Worm (Caenorhabditis elegans) whole organism, L4 larva: Measurements from ENCODE around the gene asp-12.

ENCODE experiments used
- F10B5.3 ChIP-seq: sonication (generic microtip); optimal IDR thresholded peaks from 2 replicates; lab custom pipeline; 2016; ENCODE audit warnings: mild to moderate bottlenecking, missing genetic modification characterization, missing compliant biosample characterization
- F37D6.2 ChIP-seq: sonication (generic microtip); optimal IDR thresholded peaks from 2 replicates; lab custom pipeline; 2016; ENCODE audit warnings: mild to moderate bottlenecking, missing genetic modification characterization, missing compliant biosample characterization
- F44E2.7 ChIP-seq: fragments of 200-800 bp; sonication (Bioruptor generic); IDR thresholded peaks from 2 replicates; pipeline ENCODE4 v2.1.2; 2022; ENCODE audit warnings: missing genetic modification characterization, missing compliant biosample characterization
- Y48G9A.11 ChIP-seq: fragments of 200-800 bp; sonication (Bioruptor generic); IDR thresholded peaks from 2 replicates; pipeline ENCODE4 v1.3.6; 2022; ENCODE audit warnings: missing genetic modification reagents, missing genetic modification characterization, missing compliant biosample characterization
- aha-1 ChIP-seq: fragments of 150-350 bp; peaks from one replicate; lab custom pipeline; 2014; ENCODE audit warnings: missing biosample characterization, missing genetic modification characterization
- aly-2 ChIP-seq: sonication (generic microtip); optimal IDR thresholded peaks from 2 replicates; lab custom pipeline; 2018; ENCODE audit warnings: missing biosample characterization, missing genetic modification characterization
- ama-1 ChIP-seq: fragments of 150-350 bp; optimal IDR thresholded peaks from 2 replicates; lab custom pipeline; 2014; ENCODE audit warnings: inconsistent platforms, mixed read lengths
- ceh-20 ChIP-seq: fragments of 200-800 bp; sonication (Bioruptor generic); IDR thresholded peaks from 2 replicates; pipeline ENCODE4 v1.3.6; 2022; ENCODE audit warnings: missing genetic modification reagents, missing genetic modification characterization, missing compliant biosample characterization
- ceh-28 ChIP-seq: fragments of 150-350 bp; optimal IDR thresholded peaks from 2 replicates; lab custom pipeline; 2014; ENCODE audit warnings: missing biosample characterization, missing genetic modification reagents, missing genetic modification characterization
- ceh-44 ChIP-seq: fragments of 200-800 bp; sonication (Bioruptor generic); IDR thresholded peaks from 2 replicates; pipeline ENCODE4 v1.3.6; 2022; ENCODE audit warnings: missing genetic modification reagents, missing genetic modification characterization, missing compliant biosample characterization
- daf-12 ChIP-seq: fragments of 150-350 bp; optimal IDR thresholded peaks from 2 replicates; lab custom pipeline; 2014; ENCODE audit warnings: missing biosample characterization, missing genetic modification reagents, missing genetic modification characterization
- daf-19 ChIP-seq: fragments of 200-800 bp; sonication (Bioruptor generic); conservative IDR thresholded peaks from 2 replicates; pipeline ENCODE4 v1.3.6; 2022; ENCODE audit warnings: missing genetic modification characterization, missing compliant biosample characterization
- dmd-6 ChIP-seq: fragments of 200-800 bp; sonication (Bioruptor generic); IDR thresholded peaks from 2 replicates; pipeline ENCODE4 v1.3.6; 2022; ENCODE audit warnings: missing genetic modification reagents, missing genetic modification characterization, missing compliant biosample characterization
- dmd-9 ChIP-seq: fragments of 200-800 bp; sonication (Bioruptor generic); IDR thresholded peaks from 2 replicates; pipeline ENCODE4 v1.3.6; 2022; ENCODE audit warnings: missing genetic modification reagents, missing genetic modification characterization, missing compliant biosample characterization
- duxl-1 ChIP-seq: sonication (generic microtip); optimal IDR thresholded peaks from 2 replicates; lab custom pipeline; 2016; ENCODE audit warnings: mild to moderate bottlenecking, missing genetic modification characterization, moderate library complexity, missing compliant biosample characterization; ENCODE audit not compliant: poor library complexity
- egl-27 ChIP-seq: sonication (generic microtip); optimal IDR thresholded peaks from 3 replicates; lab custom pipeline; 2017; ENCODE audit warnings: missing biosample characterization, missing genetic modification reagents, missing genetic modification characterization
- egl-43 ChIP-seq: fragments of 200-800 bp; sonication (Bioruptor generic); IDR thresholded peaks from 2 replicates; pipeline ENCODE4 v1.3.6; 2022; ENCODE audit warnings: missing genetic modification reagents, missing genetic modification characterization, missing compliant biosample characterization
- fkh-10 ChIP-seq: fragments of 150-350 bp; optimal IDR thresholded peaks from 2 replicates; lab custom pipeline; 2014; ENCODE audit warnings: missing biosample characterization, missing genetic modification reagents, missing genetic modification characterization
- fos-1 ChIP-seq: fragments of 150-350 bp; optimal IDR thresholded peaks from 2 replicates; lab custom pipeline; 2014; ENCODE audit warnings: missing biosample characterization, missing genetic modification characterization
- hif-1 ChIP-seq, 2 experiments: sonication (generic microtip); optimal IDR thresholded peaks; 2 replicates each; lab custom pipeline; 2016 to 2017; ENCODE audit warnings: missing compliant biosample characterization in 2 of 2, missing genetic modification characterization in 2 of 2, missing genetic modification reagents in 2 of 2, missing genotype in 2 of 2, mild to moderate bottlenecking in 1 of 2
- hlh-30 ChIP-seq: sonication (generic microtip); optimal IDR thresholded peaks from 2 replicates; lab custom pipeline; 2017; ENCODE audit warnings: antibody characterized with exemption, mild to moderate bottlenecking, missing genetic modification characterization, missing compliant biosample characterization; ENCODE audit not compliant: insufficient read depth
- hmg-1.1 ChIP-seq: fragments of 200-800 bp; sonication (Bioruptor generic); IDR thresholded peaks from 2 replicates; pipeline ENCODE4 v1.3.6; 2022; ENCODE audit warnings: missing genetic modification reagents, missing genetic modification characterization, missing compliant biosample characterization
- lin-1 ChIP-seq: fragments of 200-800 bp; sonication (Bioruptor generic); IDR thresholded peaks from 2 replicates; pipeline ENCODE4 v1.3.6; 2022; ENCODE audit warnings: missing genetic modification reagents, missing genetic modification characterization, missing compliant biosample characterization
- lin-13 ChIP-seq: fragments of 150-350 bp; optimal IDR thresholded peaks from 2 replicates; lab custom pipeline; 2014; ENCODE audit warnings: missing biosample characterization, missing genetic modification reagents, missing genetic modification characterization
- lin-29 ChIP-seq: fragments of 200-800 bp; sonication (Bioruptor generic); IDR thresholded peaks from 2 replicates; pipeline ENCODE4 v1.3.6; 2022; ENCODE audit warnings: missing genetic modification reagents, missing genetic modification characterization, missing compliant biosample characterization
- lin-38 ChIP-seq: fragments of 200-800 bp; sonication (Bioruptor generic); IDR thresholded peaks from 2 replicates; pipeline ENCODE4 v1.3.6; 2022; ENCODE audit warnings: missing genetic modification reagents, missing genetic modification characterization, missing compliant biosample characterization
- lir-3 ChIP-seq: sonication (generic microtip); optimal IDR thresholded peaks from 2 replicates; lab custom pipeline; 2016; ENCODE audit warnings: mild to moderate bottlenecking, missing genetic modification characterization, missing compliant biosample characterization
- madf-9 ChIP-seq: fragments of 200-800 bp; sonication (Bioruptor generic); conservative IDR thresholded peaks from 2 replicates; pipeline ENCODE4 v1.3.6; 2022; ENCODE audit warnings: missing genetic modification reagents, missing genetic modification characterization, missing compliant biosample characterization
- mdl-1 ChIP-seq, 2 experiments: fragments of 150-350 bp in 1 of 2; sonication (generic microtip) in 1 of 2; optimal IDR thresholded peaks; 2 replicates each; lab custom pipeline; 2014 to 2017; ENCODE audit warnings: missing biosample characterization in 2 of 2, missing genetic modification characterization in 2 of 2
- mdt-29 ChIP-seq: fragments of 200-800 bp; sonication (Bioruptor generic); IDR thresholded peaks from 2 replicates; pipeline ENCODE4 v1.3.6; 2022; ENCODE audit warnings: missing genetic modification reagents, missing genetic modification characterization, missing compliant biosample characterization
- mep-1 ChIP-seq: fragments of 150-350 bp; sonication (generic microtip); optimal IDR thresholded peaks from 3 replicates; lab custom pipeline; 2014; ENCODE audit warnings: missing biosample characterization, missing genetic modification characterization
- mes-2 ChIP-seq: sonication (generic microtip); optimal IDR thresholded peaks from 2 replicates; lab custom pipeline; 2016; ENCODE audit warnings: missing genotype, mild to moderate bottlenecking, missing genetic modification characterization, missing compliant biosample characterization; ENCODE audit not compliant: poor library complexity, severe bottlenecking
- nhr-11 ChIP-seq: fragments of 150-350 bp; optimal IDR thresholded peaks from 2 replicates; lab custom pipeline; 2014; ENCODE audit warnings: missing biosample characterization, missing genetic modification characterization
- nhr-25 ChIP-seq: sonication (generic microtip); optimal IDR thresholded peaks from 2 replicates; lab custom pipeline; 2017; ENCODE audit warnings: missing genetic modification characterization, mild to moderate bottlenecking, missing compliant biosample characterization, antibody characterized with exemption, moderate library complexity, borderline replicate concordance; ENCODE audit not compliant: insufficient read depth
- nhr-28 ChIP-seq: fragments of 150-350 bp; optimal IDR thresholded peaks from 2 replicates; lab custom pipeline; 2014; ENCODE audit warnings: missing biosample characterization, missing genetic modification characterization
- nhr-41 ChIP-seq: fragments of 200-800 bp; sonication (Bioruptor generic); IDR thresholded peaks from 2 replicates; pipeline ENCODE4 v1.3.6; 2022; ENCODE audit warnings: missing genetic modification reagents, missing genetic modification characterization, missing compliant biosample characterization
- nhr-48 ChIP-seq: sonication (generic microtip); optimal IDR thresholded peaks from 2 replicates; lab custom pipeline; 2016; ENCODE audit warnings: mild to moderate bottlenecking, missing genetic modification characterization, missing compliant biosample characterization
- nhr-6 ChIP-seq: fragments of 150-350 bp; optimal IDR thresholded peaks from 2 replicates; lab custom pipeline; 2014; ENCODE audit warnings: missing biosample characterization, missing genetic modification characterization
- nhr-76 ChIP-seq: fragments of 150-350 bp; optimal IDR thresholded peaks from 2 replicates; lab custom pipeline; 2014; ENCODE audit warnings: missing biosample characterization, missing genetic modification characterization
- nhr-77 ChIP-seq: fragments of 150-350 bp; optimal IDR thresholded peaks from 2 replicates; lab custom pipeline; 2014; ENCODE audit warnings: missing biosample characterization, missing genetic modification characterization
- php-3 ChIP-seq: fragments of 200-800 bp; sonication (Bioruptor generic); IDR thresholded peaks from 2 replicates; pipeline ENCODE4 v1.3.6; 2022; ENCODE audit warnings: missing genetic modification reagents, missing genetic modification characterization, missing compliant biosample characterization
- snpc-1.2 ChIP-seq: fragments of 200-800 bp; sonication (Bioruptor generic); IDR thresholded peaks from 2 replicates; pipeline ENCODE4 v1.3.6; 2022; ENCODE audit warnings: missing genetic modification reagents, missing genetic modification characterization, missing compliant biosample characterization
- spr-3 ChIP-seq: fragments of 200-800 bp; sonication (Bioruptor generic); optimal IDR thresholded peaks from 2 replicates; lab custom pipeline; 2018; ENCODE audit warnings: mild to moderate bottlenecking, missing genetic modification characterization, missing compliant biosample characterization
- unc-130 ChIP-seq: sonication (generic microtip); optimal IDR thresholded peaks from 2 replicates; lab custom pipeline; 2016; ENCODE audit warnings: missing genetic modification reagents, missing genetic modification characterization, missing compliant biosample characterization
- unc-62 ChIP-seq, 3 experiments: fragments of 150-350 bp in 1 of 3; sonication (generic microtip); optimal IDR thresholded peaks in 2 of 3; peaks in 1 of 3; 1 replicate in 1 of 3; 2 replicates in 2 of 3; lab custom pipeline; 2014 to 2017; ENCODE audit warnings: missing biosample characterization in 3 of 3, missing genetic modification characterization in 3 of 3, missing genetic modification reagents in 3 of 3, missing genotype in 1 of 3
- vab-7 ChIP-seq: fragments of 200-800 bp; sonication (Bioruptor generic); IDR thresholded peaks from 2 replicates; pipeline ENCODE4 v1.3.6; 2022; ENCODE audit warnings: missing genetic modification reagents, missing genetic modification characterization, missing compliant biosample characterization
- zfp-3 ChIP-seq: fragments of 200-800 bp; sonication (Bioruptor generic); conservative IDR thresholded peaks from 2 replicates; pipeline ENCODE4 v1.3.6; 2022; ENCODE audit warnings: missing genetic modification reagents, missing genetic modification characterization, missing compliant biosample characterization
- zip-11 ChIP-seq: fragments of 200-800 bp; sonication (Bioruptor generic); IDR thresholded peaks from 2 replicates; pipeline ENCODE4 v1.3.6; 2022; ENCODE audit warnings: missing genetic modification characterization, missing compliant biosample characterization
- zip-2 ChIP-seq: fragments of 150-350 bp; optimal IDR thresholded peaks from 2 replicates; lab custom pipeline; 2014; ENCODE audit warnings: missing biosample characterization, missing genetic modification characterization
- ztf-7 ChIP-seq: fragments of 150-350 bp; optimal IDR thresholded peaks from 2 replicates; lab custom pipeline; 2014; ENCODE audit warnings: missing biosample characterization, missing genetic modification characterization

Gene asp-12

DNA sequence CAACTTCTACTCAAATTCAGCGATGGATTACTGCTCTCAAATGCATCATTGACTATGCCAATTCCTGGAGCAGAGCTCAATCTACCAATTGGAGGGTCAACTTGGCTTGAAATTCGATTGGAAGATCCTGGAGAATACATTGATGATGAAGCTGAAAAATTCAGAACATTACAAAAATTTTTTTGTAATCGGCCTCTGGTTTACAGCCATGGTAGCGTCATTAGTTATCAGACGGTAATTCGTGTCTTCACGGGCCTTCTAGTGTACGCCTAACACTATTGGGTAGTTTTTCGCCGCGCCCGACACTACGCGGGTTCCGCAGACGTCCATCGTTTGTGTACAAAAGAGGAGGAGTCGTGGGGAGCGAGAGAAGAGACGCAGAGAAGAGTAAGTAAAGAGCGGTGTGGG, 40.3 kb upstream of the asp-12 start (continued):
- peak; percentile 91 for TF ChIP-seq unc-130 (GFP tag; lab: Kevin White, UChicago)
- TF ChIP-seq lin-38 (GFP tag; lab: Robert Waterston, UW): no peak; the same call in 1 of the 2 replicates
- peak; percentile 74 for TF ChIP-seq dmd-6 (GFP tag; lab: Robert Waterston, UW)
- peak; percentile 56 for TF ChIP-seq nhr-28 (tag; lab: Kevin White, UChicago)
- TF ChIP-seq F10B5.3 (tag; lab: Kevin White, UChicago): peak; percentile 83
- TF ChIP-seq nhr-41 (GFP tag; lab: Robert Waterston, UW): 0 out of 2 replicates have a peak, but pooled peaks have one; percentile 8
- TF ChIP-seq ceh-20 (GFP tag; lab: Robert Waterston, UW): no peak
- no peak for TF ChIP-seq egl-43 (GFP tag; lab: Robert Waterston, UW)
- TF ChIP-seq zip-2: no peak
- peak; percentile 4 for TF ChIP-seq ztf-7 (tag; lab: Kevin White, UChicago)
- TF ChIP-seq fos-1: no peak
- TF ChIP-seq php-3 (GFP tag; lab: Robert Waterston, UW): peak; percentile 73
- peak; percentile 93 for TF ChIP-seq ceh-44 (GFP tag; lab: Robert Waterston, UW)
- TF ChIP-seq nhr-25 (tag; lab: Kevin White, UChicago): peak; percentile 56
- no peak for TF ChIP-seq aly-2 (tag; lab: Kevin White, UChicago)
- peak; percentile 12 to 30 for TF ChIP-seq hif-1 (tag; optimal IDR thresholded peaks at IDR 0.05; lab: Kevin White, UChicago)
- no peak for TF ChIP-seq ceh-28 (tag; lab: Kevin White, UChicago)
- TF ChIP-seq unc-62 (GFP tag; optimal IDR thresholded peaks at IDR 0.05 in 1 of 2; lab: Kevin White, UChicago): peak in 1 of 2 experiments; percentile 90
- no peak for TF ChIP-seq unc-62 (tag; optimal IDR thresholded peaks at IDR 0.05; lab: Kevin White, UChicago)
- no peak for TF ChIP-seq aha-1 (tag; lab: Kevin White, UChicago)
- TF ChIP-seq Y48G9A.11 (GFP tag; lab: Robert Waterston, UW): peak; percentile 92
- 0 out of 2 replicates have a peak, but pooled peaks have one; percentile 29 for TF ChIP-seq vab-7 (GFP tag; lab: Robert Waterston, UW)
- TF ChIP-seq duxl-1: peak; percentile 92
- peak; percentile 81 for TF ChIP-seq nhr-48 (tag; lab: Kevin White, UChicago)
- peak; percentile 80 for TF ChIP-seq hlh-30 (tag; lab: Kevin White, UChicago)
- peak; percentile 22 for TF ChIP-seq lir-3 (tag; lab: Kevin White, UChicago)
- peak; percentile 78 for TF ChIP-seq lin-13
- no peak for TF ChIP-seq zip-11 (GFP tag; lab: Robert Waterston, UW)
- peak; percentile 66 for TF ChIP-seq F37D6.2 (tag; lab: Kevin White, UChicago)
- peak; percentile 71; the same call in 1 of the 2 replicates for TF ChIP-seq daf-19 (GFP tag; lab: Robert Waterston, UW)
- TF ChIP-seq madf-9 (GFP tag; lab: Robert Waterston, UW): 0 out of 2 replicates have a peak, but pooled peaks have one; percentile 10
- peak; percentile 54 for TF ChIP-seq nhr-77
- TF ChIP-seq hmg-1.1 (GFP tag; lab: Robert Waterston, UW): peak; percentile 88
- TF ChIP-seq lin-1: peak; percentile 49; the same call in 1 of the 2 replicates
- TF ChIP-seq nhr-76 (tag; lab: Kevin White, UChicago): no peak
- peak; percentile 65 for TF ChIP-seq nhr-6 (tag; lab: Kevin White, UChicago)
- peak; percentile 90 for TF ChIP-seq mes-2 (tag; lab: Kevin White, UChicago)
- peak; percentile 49 for TF ChIP-seq nhr-11
- peak; percentile 25; the same call in 1 of the 2 replicates for TF ChIP-seq lin-29 (GFP tag; lab: Robert Waterston, UW)
- peak; percentile 92 for TF ChIP-seq snpc-1.2 (GFP tag; lab: Robert Waterston, UW)
- no peak for TF ChIP-seq egl-27 (tag; lab: Kevin White, UChicago)
- peak; percentile 74 for TF ChIP-seq dmd-9 (GFP tag; lab: Robert Waterston, UW)
- TF ChIP-seq F44E2.7 (GFP tag; lab: Robert Waterston, UW): no peak
- no peak for TF ChIP-seq fkh-10 (GFP tag; lab: Kevin White, UChicago)
- TF ChIP-seq daf-12 (tag; lab: Kevin White, UChicago): no peak
- TF ChIP-seq ama-1 (lab: Kevin White, UChicago): peak; percentile 94
- peak; percentile 48 to 51 for TF ChIP-seq mdl-1 (tag; optimal IDR thresholded peaks at IDR 0.05; lab: Kevin White, UChicago)
- peak; percentile 68 for TF ChIP-seq spr-3 (GFP tag; lab: Kevin White, UChicago)
- peak; percentile 93 for TF ChIP-seq mep-1 (tag; lab: Kevin White, UChicago)
- no peak for TF ChIP-seq zfp-3 (GFP tag; lab: Robert Waterston, UW)
- TF ChIP-seq mdt-29 (GFP tag; lab: Robert Waterston, UW): peak; percentile 70
